Fruit fly (Drosophila melanogaster) whole organism, embryonic: ENCODE measurements around the gene CG31268.

Source experiments
- Blimp-1 ChIP-seq: fragments of 200-800 bp; sonication (Bioruptor generic); optimal IDR thresholded peaks from 3 replicates; lab custom pipeline; 2018; ENCODE audit warnings: missing biosample characterization, missing genetic modification characterization, mild to moderate bottlenecking, moderate library complexity, missing genetic modification reagents
- CG10321 ChIP-seq: fragments of 200-800 bp; sonication (Bioruptor generic); IDR thresholded peaks from 2 replicates; pipeline ENCODE4 v1.3.6; 2022; ENCODE audit warnings: missing biosample characterization, missing genetic modification characterization
- CG11456 ChIP-seq: fragments of 200-800 bp; sonication (Bioruptor generic); IDR thresholded peaks from 3 replicates; pipeline ENCODE4 v1.3.6; 2022; ENCODE audit warnings: missing biosample characterization, missing genetic modification characterization
- CG13424 ChIP-seq: fragments of 200-800 bp; sonication (Bioruptor generic); optimal IDR thresholded peaks from 2 replicates; lab custom pipeline; 2019; ENCODE audit warnings: missing biosample characterization, mild to moderate bottlenecking, missing genetic modification characterization, moderate library complexity
- CG15479 ChIP-seq: fragments of 200-800 bp; sonication (Bioruptor generic); optimal IDR thresholded peaks from 3 replicates; lab custom pipeline; 2019; ENCODE audit warnings: missing biosample characterization, mild to moderate bottlenecking, missing genetic modification characterization, moderate library complexity
- CG15601 ChIP-seq: fragments of 200-800 bp; sonication (Bioruptor generic); optimal IDR thresholded peaks from 3 replicates; lab custom pipeline; 2019; ENCODE audit warnings: missing biosample characterization, mild to moderate bottlenecking, missing genetic modification characterization, moderate library complexity
- CG17361 ChIP-seq: fragments of 200-800 bp; sonication (Bioruptor generic); IDR thresholded peaks from 3 replicates; pipeline ENCODE4 v1.3.6; 2022; ENCODE audit warnings: missing biosample characterization, missing genetic modification characterization
- CG17568 ChIP-seq: fragments of 200-800 bp; sonication (Bioruptor generic); optimal IDR thresholded peaks from 2 replicates; lab custom pipeline; 2018; ENCODE audit warnings: missing biosample characterization, mild to moderate bottlenecking, missing genetic modification characterization, moderate library complexity
- CG2129 ChIP-seq: fragments of 200-800 bp; sonication (Bioruptor generic); IDR thresholded peaks from 2 replicates; pipeline ENCODE4 v1.3.6; 2022; ENCODE audit warnings: missing biosample characterization, missing genetic modification characterization; ENCODE audit not compliant: partially characterized antibody
- CG2199 ChIP-seq: fragments of 200-800 bp; sonication (Bioruptor generic); IDR thresholded peaks from 3 replicates; pipeline ENCODE4 v1.3.6; 2022; ENCODE audit warnings: missing biosample characterization, missing genetic modification characterization
- CG31388 ChIP-seq: fragments of 200-800 bp; sonication (Bioruptor generic); optimal IDR thresholded peaks from 2 replicates; lab custom pipeline; 2016; ENCODE audit warnings: missing biosample characterization, missing genetic modification characterization
- CG31441 ChIP-seq: fragments of 200-800 bp; sonication (Bioruptor generic); IDR thresholded peaks from 2 replicates; pipeline ENCODE4 v1.3.6; 2022; ENCODE audit warnings: missing biosample characterization, missing genetic modification characterization
- CG3407 ChIP-seq: fragments of 200-800 bp; sonication (Bioruptor generic); optimal IDR thresholded peaks from 2 replicates; lab custom pipeline; 2018; ENCODE audit warnings: missing biosample characterization, mild to moderate bottlenecking, missing genetic modification characterization
- CG3838 ChIP-seq: fragments of 200-800 bp; sonication (Bioruptor generic); optimal IDR thresholded peaks from 3 replicates; lab custom pipeline; 2016; ENCODE audit warnings: missing biosample characterization, missing genetic modification characterization
- CG3995 ChIP-seq: fragments of 200-800 bp; sonication (Bioruptor generic); optimal IDR thresholded peaks from 3 replicates; lab custom pipeline; 2016; ENCODE audit warnings: missing biosample characterization, missing genetic modification characterization
- CG43689 ChIP-seq: fragments of 200-800 bp; sonication (Bioruptor generic); IDR thresholded peaks from 2 replicates; pipeline ENCODE4 v1.3.6; 2022; ENCODE audit warnings: missing biosample characterization, missing genetic modification characterization
- CG4404 ChIP-seq: fragments of 200-800 bp; sonication (Bioruptor generic); IDR thresholded peaks from 2 replicates; pipeline ENCODE4 v1.3.6; 2022; ENCODE audit warnings: missing biosample characterization, missing genetic modification characterization
- CG7963 ChIP-seq: fragments of 200-800 bp; sonication (Bioruptor generic); IDR thresholded peaks from 3 replicates; pipeline ENCODE4 v1.3.6; 2022; ENCODE audit warnings: missing biosample characterization, missing genetic modification characterization; ENCODE audit not compliant: partially characterized antibody
- CG8359 ChIP-seq: fragments of 200-800 bp; sonication (Bioruptor generic); optimal IDR thresholded peaks from 2 replicates; lab custom pipeline; 2017; ENCODE audit warnings: missing biosample characterization, mild to moderate bottlenecking, missing genetic modification characterization, borderline replicate concordance
- CG9727 ChIP-seq: fragments of 200-800 bp; sonication (Bioruptor generic); optimal IDR thresholded peaks from 3 replicates; lab custom pipeline; 2017; ENCODE audit warnings: missing biosample characterization, mild to moderate bottlenecking, missing genetic modification characterization
- Deaf1 ChIP-seq: fragments of 200-800 bp; optimal IDR thresholded peaks from 3 replicates; lab custom pipeline; 2019; ENCODE audit warnings: missing biosample characterization, mild to moderate bottlenecking, missing genetic modification characterization, moderate library complexity
- Fer2 ChIP-seq: fragments of 200-800 bp; sonication (Bioruptor generic); optimal IDR thresholded peaks from 2 replicates; lab custom pipeline; 2018; ENCODE audit warnings: missing biosample characterization, mild to moderate bottlenecking, missing genetic modification characterization, moderate library complexity
- HLH4C ChIP-seq: fragments of 200-800 bp; sonication (Bioruptor generic); IDR thresholded peaks from 3 replicates; pipeline ENCODE4 v1.3.6; 2022; ENCODE audit warnings: missing biosample characterization, missing genetic modification characterization; ENCODE audit not compliant: partially characterized antibody
- HLH54F ChIP-seq: fragments of 200-800 bp; sonication (Bioruptor generic); optimal IDR thresholded peaks from 3 replicates; lab custom pipeline; 2016; ENCODE audit warnings: missing biosample characterization, missing genetic modification characterization
- Hsf ChIP-seq: fragments of 200-800 bp; sonication (Bioruptor generic); optimal IDR thresholded peaks from 3 replicates; lab custom pipeline; 2016; ENCODE audit warnings: missing biosample characterization, missing genetic modification characterization
- MESR4 ChIP-seq: fragments of 200-800 bp; sonication (Bioruptor generic); optimal IDR thresholded peaks from 2 replicates; lab custom pipeline; 2018; ENCODE audit warnings: missing biosample characterization, mild to moderate bottlenecking, missing genetic modification characterization, moderate library complexity
- Meics ChIP-seq: fragments of 200-800 bp; sonication (Bioruptor generic); optimal IDR thresholded peaks from 2 replicates; lab custom pipeline; 2017; ENCODE audit warnings: missing biosample characterization, mild to moderate bottlenecking, missing genetic modification characterization
- Rfx ChIP-seq: fragments of 200-800 bp; sonication (Bioruptor generic); IDR thresholded peaks from 2 replicates; pipeline ENCODE4 v1.3.6; 2022; ENCODE audit warnings: missing biosample characterization, missing genetic modification characterization
- Sry-β ChIP-seq: fragments of 200-800 bp; sonication (Bioruptor generic); optimal IDR thresholded peaks from 2 replicates; lab custom pipeline; 2018; ENCODE audit warnings: missing biosample characterization, mild to moderate bottlenecking, missing genetic modification characterization, moderate library complexity
- Sry-δ ChIP-seq: fragments of 200-800 bp; sonication (Bioruptor generic); optimal IDR thresholded peaks from 2 replicates; lab custom pipeline; 2016; ENCODE audit warnings: missing biosample characterization, missing genetic modification characterization
- Ssrp ChIP-seq: fragments of 200-800 bp; sonication (Bioruptor generic); optimal IDR thresholded peaks from 2 replicates; lab custom pipeline; 2018; ENCODE audit warnings: missing biosample characterization, mild to moderate bottlenecking, missing genetic modification characterization, moderate library complexity
- ase ChIP-seq: fragments of 200-800 bp; sonication (Bioruptor generic); IDR thresholded peaks from 3 replicates; pipeline ENCODE4 v1.3.6; 2022; ENCODE audit warnings: missing biosample characterization, missing genetic modification characterization
- cad ChIP-seq: fragments of >200 bp; optimal IDR thresholded peaks from 2 replicates; lab custom pipeline; 2017; ENCODE audit warnings: missing biosample characterization, missing genetic modification characterization
- chn ChIP-seq: fragments of 200-800 bp; sonication (Bioruptor generic); optimal IDR thresholded peaks from 2 replicates; lab custom pipeline; 2016; ENCODE audit warnings: missing biosample characterization, missing genetic modification characterization
- crc ChIP-seq: fragments of 200-800 bp; sonication (Bioruptor generic); optimal IDR thresholded peaks from 2 replicates; lab custom pipeline; 2016; ENCODE audit warnings: missing biosample characterization, missing genetic modification characterization
- danr ChIP-seq: fragments of 200-800 bp; sonication (Bioruptor generic); IDR thresholded peaks from 2 replicates; pipeline ENCODE4 v1.3.6; 2022; ENCODE audit warnings: missing biosample characterization, missing genetic modification characterization
- dmrt99B ChIP-seq: fragments of 200-800 bp; sonication (Bioruptor generic); optimal IDR thresholded peaks from 2 replicates; lab custom pipeline; 2018; ENCODE audit warnings: missing biosample characterization, mild to moderate bottlenecking, missing genetic modification characterization, moderate library complexity
- fd3F ChIP-seq: fragments of 200-800 bp; sonication (Bioruptor generic); optimal IDR thresholded peaks from 2 replicates; lab custom pipeline; 2018; ENCODE audit warnings: missing biosample characterization, mild to moderate bottlenecking, missing genetic modification characterization, moderate library complexity
- ftz-f1 ChIP-seq: fragments of 200-800 bp; sonication (Bioruptor generic); optimal IDR thresholded peaks from 2 replicates; lab custom pipeline; 2016; ENCODE audit warnings: missing biosample characterization, missing genetic modification characterization
- ham ChIP-seq: fragments of 200-800 bp; sonication (Bioruptor generic); IDR thresholded peaks from 2 replicates; pipeline ENCODE4 v1.3.6; 2022; ENCODE audit warnings: missing biosample characterization, missing genetic modification characterization
- hbn ChIP-seq: fragments of 200-800 bp; sonication (Bioruptor generic); IDR thresholded peaks from 2 replicates; pipeline ENCODE4 v1.3.6; 2022; ENCODE audit warnings: missing biosample characterization, missing genetic modification characterization; ENCODE audit not compliant: partially characterized antibody
- ind ChIP-seq: fragments of 200-800 bp; sonication (Bioruptor generic); optimal IDR thresholded peaks from 3 replicates; lab custom pipeline; 2016; ENCODE audit warnings: missing biosample characterization, missing genetic modification characterization
- kni ChIP-seq: fragments of 200-800 bp; sonication (Bioruptor generic); optimal IDR thresholded peaks from 3 replicates; lab custom pipeline; 2017; ENCODE audit warnings: mild to moderate bottlenecking, missing biosample characterization, missing genetic modification reagents, missing genetic modification characterization
- lmd ChIP-seq: fragments of 200-800 bp; sonication (Bioruptor generic); IDR thresholded peaks from 2 replicates; pipeline ENCODE4 v1.3.6; 2022; ENCODE audit warnings: missing biosample characterization, missing genetic modification characterization
- rib ChIP-seq: fragments of 200-800 bp; sonication (Bioruptor generic); IDR thresholded peaks from 2 replicates; pipeline ENCODE4 v1.3.6; 2022; ENCODE audit warnings: missing biosample characterization, missing genetic modification characterization
- stwl ChIP-seq: fragments of 200-800 bp; sonication (Bioruptor generic); optimal IDR thresholded peaks from 3 replicates; lab custom pipeline; 2018; ENCODE audit warnings: missing biosample characterization, mild to moderate bottlenecking, missing genetic modification characterization, moderate library complexity
- tio ChIP-seq: fragments of 200-800 bp; sonication (Bioruptor generic); optimal IDR thresholded peaks from 2 replicates; lab custom pipeline; 2017; ENCODE audit warnings: missing biosample characterization, missing genetic modification characterization, inconsistent platforms
- unpg ChIP-seq: fragments of 200-800 bp; sonication (Bioruptor generic); optimal IDR thresholded peaks from 3 replicates; lab custom pipeline; 2018; ENCODE audit warnings: missing biosample characterization, mild to moderate bottlenecking, missing genetic modification characterization, moderate library complexity
- zen2 ChIP-seq: fragments of 200-800 bp; sonication (Bioruptor generic); IDR thresholded peaks from 3 replicates; pipeline ENCODE4 v1.3.6; 2022; ENCODE audit warnings: missing biosample characterization, missing genetic modification characterization; ENCODE audit not compliant: partially characterized antibody

CG31268 gene

dm6 chr3R:17080666-17081358 lies 49.2 kb downstream of the CG31268 start (continued):
- TF ChIP-seq CG31388 (peak; percentile 73), CG3838 (peak; percentile 90), unpg (GFP tag; lab: Kevin White, UChicago) (peak; percentile 97), CG13424 (peak; percentile 96), CG15479 (GFP tag; lab: Kevin White, UChicago) (no peak), chn (GFP tag; lab: Kevin White, UChicago) (peak; percentile 92), Sry-δ (GFP tag; lab: Kevin White, UChicago) (no peak), fd3F (GFP tag; lab: Kevin White, UChicago) (peak; percentile 91), cad (GFP tag; lab: Kevin White, UChicago) (no peak), Sry-β (peak; percentile 53), rib (GFP tag; lab: Robert Waterston, UW) (peak; percentile 90), CG2129 (GFP tag; lab: Robert Waterston, UW) (no peak), CG31441 (GFP tag; lab: Robert Waterston, UW) (peak; percentile 98), HLH4C (GFP tag; lab: Robert Waterston, UW) (no peak), tio (GFP tag; lab: Kevin White, UChicago) (peak; percentile 97), CG9727 (GFP tag; lab: Kevin White, UChicago) (peak; percentile 97), CG10321 (GFP tag; lab: Robert Waterston, UW) (peak; percentile 67; the same call in 1 of the 2 replicates), ind (GFP tag; lab: Kevin White, UChicago) (peak; percentile 92), Ssrp (tag; lab: Kevin White, UChicago) (peak; percentile 96), lmd (GFP tag; lab: Robert Waterston, UW) (peak; percentile 94), CG8359 (GFP tag; lab: Kevin White, UChicago) (peak; percentile 79), Meics (GFP tag; lab: Kevin White, UChicago) (peak; percentile 95), dmrt99B (peak; percentile 97), CG17568 (peak; percentile 92), Deaf1 (peak; percentile 80), CG11456 (GFP tag; lab: Robert Waterston, UW) (peak; percentile 90), ase (GFP tag; lab: Robert Waterston, UW) (peak; percentile 91), danr (GFP tag; lab: Robert Waterston, UW) (peak; percentile 92), ftz-f1 (GFP tag; lab: Kevin White, UChicago) (peak; percentile 33), kni (GFP tag; lab: Kevin White, UChicago) (peak; percentile 69), crc (peak; percentile 79), Hsf (GFP tag; lab: Kevin White, UChicago) (peak; percentile 95), CG7963 (no peak), CG17361 (GFP tag; lab: Robert Waterston, UW) (peak; percentile 96), stwl (peak; percentile 40), CG3995 (peak; percentile 47), MESR4 (peak; percentile 15), ham (GFP tag; lab: Robert Waterston, UW) (peak; percentile 62), zen2 (GFP tag; lab: Robert Waterston, UW) (no peak), CG2199 (GFP tag; lab: Robert Waterston, UW) (peak; percentile 87), CG3407 (GFP tag; lab: Kevin White, UChicago) (peak; percentile 95), Blimp-1 (GFP tag; lab: Kevin White, UChicago) (peak; percentile 92), CG43689 (GFP tag; lab: Robert Waterston, UW) (peak; percentile 85), Fer2 (tag; lab: Kevin White, UChicago) (peak; percentile 69), hbn (no peak), HLH54F (GFP tag; lab: Kevin White, UChicago) (peak; percentile 86), Rfx (GFP tag; lab: Robert Waterston, UW) (peak; percentile 92), CG15601 (tag; lab: Kevin White, UChicago) (peak; percentile 94), CG4404 (GFP tag; lab: Robert Waterston, UW) (peak; percentile 78)
